Fruit fly (Drosophila melanogaster) whole organism: ENCODE results near the gene CG43322.

Experiments used
- CG8478 ChIP-seq: fragments of >200 bp; optimal IDR thresholded peaks from 2 replicates; lab custom pipeline; 2018; ENCODE audit warnings: inconsistent platforms
- Dll ChIP-seq: fragments of >200 bp; optimal IDR thresholded peaks from 2 replicates; lab custom pipeline; 2017
- EcR ChIP-seq, 2 experiments: fragments of >200 bp; optimal IDR thresholded peaks; 2 replicates each; lab custom pipeline; 2017; ENCODE audit warnings: missing biosample characterization in 2 of 2, missing genetic modification characterization in 2 of 2, missing genetic modification reagents in 2 of 2
- pan ChIP-seq: fragments of >200 bp; optimal IDR thresholded peaks from 2 replicates; lab custom pipeline; 2017
- psq ChIP-seq: fragments of >200 bp; optimal IDR thresholded peaks from 2 replicates; lab custom pipeline; 2017
- usp ChIP-seq: fragments of >200 bp; optimal IDR thresholded peaks from 2 replicates; lab custom pipeline; 2017; ENCODE audit warnings: missing biosample characterization, missing genetic modification characterization, mixed read lengths

CG43322 gene

dm6 chr2L:7033100-7033675, 20.0 kb downstream of the CG43322 start:
- TF ChIP-seq EcR (GFP tag; optimal IDR thresholded peaks at IDR 0.05; lab: Kevin White, UChicago): no peak
- TF ChIP-seq pan (lab: Kevin White, UChicago): no peak
- TF ChIP-seq usp (GFP tag; lab: Kevin White, UChicago): no peak
- no peak for TF ChIP-seq psq (lab: Kevin White, UChicago)
- no peak for TF ChIP-seq CG8478 (lab: Kevin White, UChicago)
- TF ChIP-seq Dll (lab: Kevin White, UChicago): no peak

DNA sequence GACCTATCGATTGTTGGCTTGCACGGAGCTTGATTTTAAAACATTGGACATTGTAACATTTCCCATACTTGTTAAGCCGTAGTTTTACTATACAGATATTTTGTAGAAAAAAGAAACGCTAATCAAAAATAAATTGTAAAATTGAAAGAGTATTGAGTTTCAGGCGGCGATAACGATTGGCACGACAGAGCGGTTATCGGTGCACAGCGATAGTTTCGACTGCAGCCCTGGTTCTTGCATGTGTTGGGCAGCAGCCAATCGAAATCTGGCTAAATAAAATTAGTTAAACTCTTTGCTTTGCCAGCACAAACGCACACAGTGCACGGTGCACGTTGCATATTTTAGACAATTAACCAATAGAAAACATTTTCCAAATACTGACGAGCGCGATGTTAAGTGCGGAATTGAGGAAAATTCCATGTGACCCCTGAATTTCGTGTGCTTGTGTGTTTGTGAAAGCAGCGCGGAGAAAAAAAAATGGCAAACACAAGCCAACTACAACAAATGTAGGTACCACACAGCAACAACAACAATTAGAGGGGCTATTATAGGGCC, 24.7 kb downstream of the CG43322 start, which contains the start of gene milt:
TSS of gene milt (plus strand) at position 51 of the 555 bp plus-strand sequence.
- no peak for TF ChIP-seq Dll (lab: Kevin White, UChicago)
- TF ChIP-seq CG8478 (lab: Kevin White, UChicago): peak; percentile 27
- TF ChIP-seq EcR (GFP tag; optimal IDR thresholded peaks at IDR 0.05; lab: Kevin White, UChicago): peak in 1 of 2 experiments; percentile 37

DNA sequence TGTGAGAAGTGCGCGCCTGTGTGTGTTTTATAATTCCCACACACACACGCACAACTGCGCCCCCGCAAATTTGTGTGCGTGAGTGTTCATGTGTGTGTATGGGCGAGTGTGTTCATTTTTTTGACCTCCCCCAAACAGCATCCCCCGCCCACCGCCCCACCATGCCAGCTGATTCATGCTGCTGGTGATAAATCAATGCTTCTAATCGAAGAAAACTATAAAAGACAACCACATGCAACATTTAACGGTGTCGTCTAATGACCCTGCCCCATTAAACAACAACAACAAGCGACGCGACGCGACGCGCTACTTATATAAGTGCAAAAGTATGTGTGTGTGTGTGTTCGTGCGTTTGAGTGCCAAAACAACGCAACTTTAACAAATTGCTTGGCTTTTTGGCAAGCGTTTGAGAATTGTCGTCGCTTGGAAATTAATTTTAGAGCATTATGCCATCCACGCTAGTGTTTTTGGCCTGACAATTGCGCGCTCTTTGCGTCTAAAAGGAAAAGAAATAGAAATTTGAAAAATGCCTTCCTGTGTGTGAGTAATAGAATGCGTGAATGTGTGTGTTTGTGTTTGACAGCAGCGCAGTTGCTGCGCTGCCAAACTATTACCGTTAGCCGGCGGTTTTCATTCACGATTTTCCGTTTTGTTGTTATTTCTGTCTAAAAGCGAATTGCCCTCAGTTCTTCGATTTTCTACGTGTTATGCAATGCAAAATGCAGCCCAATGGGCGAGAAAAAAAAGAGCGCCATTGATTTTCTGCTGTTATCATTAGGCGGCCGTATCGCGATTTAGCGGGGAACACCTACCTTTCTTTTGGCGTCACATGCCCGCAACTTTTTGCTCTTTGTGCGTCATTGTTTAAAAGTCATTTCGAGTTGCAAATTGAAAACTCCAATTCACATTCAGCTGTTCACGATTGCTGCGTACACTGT, 25.5 kb downstream of the CG43322 start:
- TF ChIP-seq Dll (lab: Kevin White, UChicago) (no peak), CG8478 (lab: Kevin White, UChicago) (no peak), usp (GFP tag; lab: Kevin White, UChicago) (no peak), pan (lab: Kevin White, UChicago) (no peak), psq (lab: Kevin White, UChicago) (no peak), EcR (GFP tag; optimal IDR thresholded peaks at IDR 0.05; lab: Kevin White, UChicago) (peak in 1 of 2 experiments; percentile 47)

DNA sequence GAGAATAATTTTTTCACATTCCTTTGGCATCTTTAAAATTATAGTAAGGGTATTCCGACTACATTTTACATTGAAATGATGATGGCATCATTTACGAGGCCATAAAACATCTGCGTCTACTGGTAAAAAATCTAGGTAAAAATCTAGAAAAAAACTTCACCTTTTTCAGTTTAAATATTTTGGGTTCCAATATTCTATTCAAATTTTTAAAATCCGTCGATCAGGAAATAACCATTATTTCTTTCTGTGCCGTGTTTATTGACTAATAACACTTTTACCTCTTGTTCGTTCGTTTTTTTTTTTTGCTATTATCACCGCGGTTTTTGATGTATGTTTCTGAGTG, 26.1 kb downstream of the CG43322 start:
- TF ChIP-seq pan (lab: Kevin White, UChicago) (no peak), psq (lab: Kevin White, UChicago) (no peak), EcR (GFP tag; optimal IDR thresholded peaks at IDR 0.05; lab: Kevin White, UChicago) (no peak), Dll (lab: Kevin White, UChicago) (no peak), CG8478 (lab: Kevin White, UChicago) (no peak), usp (GFP tag; lab: Kevin White, UChicago) (no peak)

- TF ChIP-seq EcR (GFP tag; optimal IDR thresholded peaks at IDR 0.05; lab: Kevin White, UChicago) (no peak), Dll (lab: Kevin White, UChicago) (no peak), usp (GFP tag; lab: Kevin White, UChicago) (no peak), psq (lab: Kevin White, UChicago) (no peak), pan (lab: Kevin White, UChicago) (no peak), CG8478 (lab: Kevin White, UChicago) (no peak)
Observed at dm6 chr2L:7042150-7042811, 29.1 kb downstream of the CG43322 start.

dm6 chr2L:7043039-7043905, 30.1 kb downstream of the CG43322 start:
- TF ChIP-seq Dll (lab: Kevin White, UChicago): no peak
- no peak for TF ChIP-seq psq (lab: Kevin White, UChicago)
- TF ChIP-seq usp (GFP tag; lab: Kevin White, UChicago): no peak
- no peak for TF ChIP-seq CG8478 (lab: Kevin White, UChicago)
- TF ChIP-seq EcR (GFP tag; optimal IDR thresholded peaks at IDR 0.05; lab: Kevin White, UChicago): no peak
- no peak for TF ChIP-seq pan (lab: Kevin White, UChicago)

dm6 chr2L:7047703-7048102, 34.5 kb downstream of the CG43322 start:
- TF ChIP-seq pan (lab: Kevin White, UChicago) (no peak), EcR (GFP tag; optimal IDR thresholded peaks at IDR 0.05; lab: Kevin White, UChicago) (no peak), usp (GFP tag; lab: Kevin White, UChicago) (no peak), CG8478 (lab: Kevin White, UChicago) (no peak), psq (lab: Kevin White, UChicago) (no peak), Dll (lab: Kevin White, UChicago) (no peak)

DNA sequence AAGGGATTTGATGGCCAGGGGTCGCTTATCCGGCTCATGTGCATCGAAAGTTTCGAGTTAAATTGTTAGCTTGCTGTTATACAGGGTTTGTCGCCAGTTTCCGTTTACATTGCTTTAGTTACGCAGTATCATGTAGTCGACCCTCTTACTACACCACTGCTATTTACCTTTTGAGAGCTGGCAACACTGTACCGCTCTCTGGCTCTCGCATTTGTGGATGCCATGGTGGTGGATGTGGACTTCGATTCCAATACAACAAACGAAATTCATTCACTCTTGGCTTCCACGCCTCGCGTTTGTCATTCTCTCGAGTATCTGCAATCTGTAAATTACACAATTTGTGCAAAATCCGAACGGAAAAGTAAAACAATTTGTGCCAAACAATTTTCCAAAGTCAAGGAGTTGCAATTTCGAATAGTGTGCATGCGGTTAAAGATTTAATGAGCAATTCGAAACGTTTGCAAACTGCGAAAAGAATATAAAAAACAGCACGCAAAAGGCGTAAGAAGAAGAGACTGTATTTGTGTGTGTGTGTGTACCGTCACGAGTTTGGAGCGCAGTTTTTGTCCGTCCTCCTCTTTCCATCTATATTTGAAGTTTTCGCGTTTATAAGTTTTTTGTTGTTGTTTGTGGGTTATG, 35.9 kb downstream of the CG43322 start:
- TF ChIP-seq pan (lab: Kevin White, UChicago) (peak; percentile 92), Dll (lab: Kevin White, UChicago) (no peak), usp (GFP tag; lab: Kevin White, UChicago) (no peak), psq (lab: Kevin White, UChicago) (no peak)

DNA sequence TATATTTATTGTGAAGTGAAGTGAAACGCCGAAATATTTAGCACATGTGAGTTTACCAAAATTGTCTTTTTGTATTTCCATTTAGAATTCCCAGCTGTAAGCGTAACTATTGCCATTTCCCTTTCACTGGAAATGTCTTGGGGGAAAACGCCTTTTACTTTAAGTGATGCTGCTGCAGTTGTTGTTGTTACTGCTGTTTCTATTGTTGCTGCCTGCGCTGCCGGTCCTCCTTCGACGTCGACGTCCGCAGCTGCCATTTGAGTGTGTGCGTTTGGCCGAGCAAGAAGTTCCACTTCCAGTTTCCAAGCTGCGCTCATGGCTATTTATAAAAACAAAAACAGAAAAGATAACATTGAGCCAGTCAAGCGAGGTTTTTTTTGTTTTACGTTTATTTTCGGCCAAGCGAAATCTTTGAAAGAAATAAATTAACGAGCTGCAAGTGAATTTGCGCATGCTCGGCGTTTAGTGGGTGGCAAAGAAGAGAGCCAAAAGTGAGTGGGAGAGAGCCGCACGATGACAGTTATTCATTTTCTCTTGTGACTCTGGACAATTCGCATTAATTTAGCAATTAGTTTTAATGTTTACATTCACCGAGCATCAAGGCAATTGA, 36.6 kb downstream of the CG43322 start:
- TF ChIP-seq CG8478 (lab: Kevin White, UChicago) (no peak), Dll (lab: Kevin White, UChicago) (no peak), usp (GFP tag; lab: Kevin White, UChicago) (no peak), psq (lab: Kevin White, UChicago) (no peak), EcR (GFP tag; optimal IDR thresholded peaks at IDR 0.05; lab: Kevin White, UChicago) (no peak), pan (lab: Kevin White, UChicago) (no peak)
